Worm (Caenorhabditis elegans): ENCODE results near the gene srw-118.
"Not testable (repeated sequence)": the region's sequence is repeated elsewhere in the genome, so short reads cannot be mapped to it uniquely, and the experiment has no call there.

srw-118 gene

ce11 chrV:2960894-2961293, 19.0 kb downstream of the srw-118 start, which contains the start of gene srw-144:
srw-144 (minus strand) TSS chrV:2960994.
- TF ChIP-seq elt-3 (tag; optimal IDR thresholded peaks at IDR 0.05): no peak
- TF ChIP-seq snpc-4 (tag; optimal IDR thresholded peaks at IDR 0.05): no peak
- TF ChIP-seq ceh-16 (tag; optimal IDR thresholded peaks at IDR 0.05): no peak
- no peak for TF ChIP-seq ceh-82 (tag; optimal IDR thresholded peaks at IDR 0.05)
- no peak for TF ChIP-seq unc-62 (GFP tag; optimal IDR thresholded peaks at IDR 0.05)
- TF ChIP-seq pqm-1 (tag; optimal IDR thresholded peaks at IDR 0.05): no peak
- TF ChIP-seq sea-2 (GFP tag; optimal IDR thresholded peaks at IDR 0.05): no peak
- TF ChIP-seq nhr-77 (tag; optimal IDR thresholded peaks at IDR 0.05): no peak
- no peak for TF ChIP-seq lin-15B (tag; optimal IDR thresholded peaks at IDR 0.05)
- no peak for TF ChIP-seq nhr-28 (tag; optimal IDR thresholded peaks at IDR 0.05)
- TF ChIP-seq lsy-12 (tag; optimal IDR thresholded peaks at IDR 0.05): no peak
- no peak for TF ChIP-seq pha-4 (tag; optimal IDR thresholded peaks at IDR 0.05)

ce11 chrV:2958202-2958601, 21.7 kb downstream of the srw-118 start, which contains the start of gene srw-142:
srw-142 (minus strand) TSS chrV:2958302.
- TF ChIP-seq ceh-9 (tag; optimal IDR thresholded peaks at IDR 0.05) (no peak), jun-1 (tag; optimal IDR thresholded peaks at IDR 0.05) (no peak), nhr-11 (tag; optimal IDR thresholded peaks at IDR 0.05) (no peak), nfya-1 (tag; optimal IDR thresholded peaks at IDR 0.05; ENCODE audit: insufficient read depth) (no peak), elt-1 (tag; optimal IDR thresholded peaks at IDR 0.05) (no peak)

ce11 chrV:2955342-2955741, 24.5 kb downstream of the srw-118 start, which contains the start of gene srh-248:
srh-248 (minus strand) TSS chrV:2955442.
- TF ChIP-seq ceh-16, egl-5, nhr-11 (tag; optimal IDR thresholded peaks at IDR 0.05): not testable (repeated sequence)

- TF ChIP-seq nhr-23, ztf-4, ZK546.5 (tag; optimal IDR thresholded peaks at IDR 0.05): not testable (repeated sequence)
Measured at ce11 chrV:2952102-2952501, 27.8 kb downstream of the srw-118 start, which contains the start of gene srw-122. srw-122 (minus strand) TSS chrV:2952202.

- TF ChIP-seq R02D3.7 (tag; optimal IDR thresholded peaks at IDR 0.05): no peak
- TF ChIP-seq skn-1 (tag; optimal IDR thresholded peaks at IDR 0.05): no peak
- TF ChIP-seq elt-2 (tag; optimal IDR thresholded peaks at IDR 0.05): no peak
- TF ChIP-seq pqm-1 (tag; optimal IDR thresholded peaks at IDR 0.05): no peak
- no peak for TF ChIP-seq nhr-11 (tag; optimal IDR thresholded peaks at IDR 0.05)
- no peak for TF ChIP-seq zag-1 (tag; optimal IDR thresholded peaks at IDR 0.05)
- TF ChIP-seq aly-2 (tag; optimal IDR thresholded peaks at IDR 0.05): no peak
- no peak for TF ChIP-seq ZK546.5 (tag; optimal IDR thresholded peaks at IDR 0.05)
- no peak for TF ChIP-seq ceh-9 (tag; optimal IDR thresholded peaks at IDR 0.05)
- no peak for TF ChIP-seq elt-3 (tag; optimal IDR thresholded peaks at IDR 0.05)
- no peak for TF ChIP-seq elt-1 (tag; optimal IDR thresholded peaks at IDR 0.05)
Measured at ce11 chrV:2945602-2946001, 34.3 kb downstream of the srw-118 start, which contains the start of gene srh-87. srh-87 (minus strand) TSS chrV:2945702.

ce11 chrV:2943859-2944258, 36.0 kb downstream of the srw-118 start, which contains the start of gene srw-137:
srw-137 (minus strand) TSS chrV:2943959.
- TF ChIP-seq fkh-10 (GFP tag; optimal IDR thresholded peaks at IDR 0.05) (no peak), ceh-28 (tag; optimal IDR thresholded peaks at IDR 0.05) (no peak), mdl-1 (tag; optimal IDR thresholded peaks at IDR 0.05) (no peak), ztf-11 (tag; optimal IDR thresholded peaks at IDR 0.05) (no peak), nhr-25 (tag; optimal IDR thresholded peaks at IDR 0.05) (no peak), nhr-67 (tag; optimal IDR thresholded peaks at IDR 0.05) (no peak), elt-3 (tag; optimal IDR thresholded peaks at IDR 0.05) (no peak), pha-4 (tag; optimal IDR thresholded peaks at IDR 0.05) (no peak), fos-1 (tag; optimal IDR thresholded peaks at IDR 0.05) (no peak), tbx-2 (tag; optimal IDR thresholded peaks at IDR 0.05) (no peak), R02D3.7 (tag; optimal IDR thresholded peaks at IDR 0.05) (no peak), jun-1 (tag; optimal IDR thresholded peaks at IDR 0.05) (no peak), egl-5 (tag; optimal IDR thresholded peaks at IDR 0.05) (no peak), mml-1 (tag; optimal IDR thresholded peaks at IDR 0.05) (no peak), nhr-12 (tag; optimal IDR thresholded peaks at IDR 0.05) (no peak), lsy-12 (tag; optimal IDR thresholded peaks at IDR 0.05) (no peak), daf-12 (tag; optimal IDR thresholded peaks at IDR 0.05) (no peak), lin-15B (tag; optimal IDR thresholded peaks at IDR 0.05) (no peak), nhr-237 (tag; optimal IDR thresholded peaks at IDR 0.05) (no peak), pqm-1 (tag; optimal IDR thresholded peaks at IDR 0.05) (no peak)

All from whole organism, L3 larva.